Fruit fly (Drosophila melanogaster) whole organism, embryonic: ENCODE data around the gene CG33932.

Experiments
- B-H1 ChIP-seq: fragments of 200-800 bp; sonication (Bioruptor generic); IDR thresholded peaks from 3 replicates; pipeline ENCODE4 v1.3.6; 2022; ENCODE audit warnings: missing biosample characterization, missing genetic modification characterization
- BtbVII ChIP-seq: fragments of 200-800 bp; sonication (Bioruptor generic); optimal IDR thresholded peaks from 3 replicates; lab custom pipeline; 2017; ENCODE audit warnings: missing biosample characterization, mild to moderate bottlenecking, missing genetic modification characterization
- CG10654 ChIP-seq: fragments of 200-800 bp; sonication (Bioruptor generic); optimal IDR thresholded peaks from 2 replicates; lab custom pipeline; 2016; ENCODE audit warnings: missing biosample characterization, missing genetic modification characterization
- CG11456 ChIP-seq: fragments of 200-800 bp; sonication (Bioruptor generic); IDR thresholded peaks from 3 replicates; pipeline ENCODE4 v1.3.6; 2022; ENCODE audit warnings: missing biosample characterization, missing genetic modification characterization
- CG13123 ChIP-seq: fragments of 200-800 bp; sonication (Bioruptor generic); optimal IDR thresholded peaks from 2 replicates; lab custom pipeline; 2016; ENCODE audit warnings: missing biosample characterization, missing genetic modification characterization
- CG14050 ChIP-seq: fragments of 200-800 bp; sonication (Bioruptor generic); IDR thresholded peaks from 3 replicates; pipeline ENCODE4 v1.3.6; 2022; ENCODE audit warnings: missing biosample characterization, missing genetic modification characterization
- CG17328 ChIP-seq: fragments of 200-800 bp; sonication (Bioruptor generic); IDR thresholded peaks from 2 replicates; pipeline ENCODE4 v1.3.6; 2022; ENCODE audit warnings: missing biosample characterization, missing genetic modification characterization
- CG17385 ChIP-seq: fragments of 200-800 bp; sonication (Bioruptor generic); optimal IDR thresholded peaks from 3 replicates; lab custom pipeline; 2018; ENCODE audit warnings: missing biosample characterization, mild to moderate bottlenecking, missing genetic modification characterization
- CG17568 ChIP-seq: fragments of 200-800 bp; sonication (Bioruptor generic); optimal IDR thresholded peaks from 2 replicates; lab custom pipeline; 2018; ENCODE audit warnings: missing biosample characterization, mild to moderate bottlenecking, missing genetic modification characterization, moderate library complexity
- CG2129 ChIP-seq: fragments of 200-800 bp; sonication (Bioruptor generic); IDR thresholded peaks from 2 replicates; pipeline ENCODE4 v1.3.6; 2022; ENCODE audit warnings: missing biosample characterization, missing genetic modification characterization; ENCODE audit not compliant: partially characterized antibody
- CG31441 ChIP-seq: fragments of 200-800 bp; sonication (Bioruptor generic); IDR thresholded peaks from 2 replicates; pipeline ENCODE4 v1.3.6; 2022; ENCODE audit warnings: missing biosample characterization, missing genetic modification characterization
- CG34422 ChIP-seq: fragments of 200-800 bp; sonication (Bioruptor generic); IDR thresholded peaks from 3 replicates; pipeline ENCODE4 v1.3.6; 2022; ENCODE audit warnings: missing biosample characterization, missing genetic modification characterization
- CG4360 ChIP-seq: fragments of 200-800 bp; sonication (Bioruptor generic); IDR thresholded peaks from 2 replicates; pipeline ENCODE4 v1.3.6; 2022; ENCODE audit warnings: missing biosample characterization, missing genetic modification characterization
- CG4617 ChIP-seq: fragments of 200-800 bp; sonication (Bioruptor generic); optimal IDR thresholded peaks from 3 replicates; lab custom pipeline; 2016; ENCODE audit warnings: missing biosample characterization, missing genetic modification characterization, borderline replicate concordance
- CG7372 ChIP-seq: fragments of 200-800 bp; sonication (Bioruptor generic); IDR thresholded peaks from 2 replicates; pipeline ENCODE4 v1.3.6; 2022; ENCODE audit warnings: missing biosample characterization, missing genetic modification characterization
- CG7556 ChIP-seq: fragments of 200-800 bp; sonication (Bioruptor generic); optimal IDR thresholded peaks from 2 replicates; lab custom pipeline; 2017; ENCODE audit warnings: missing biosample characterization, mild to moderate bottlenecking, missing genetic modification characterization
- CG9437 ChIP-seq: fragments of 200-800 bp; sonication (Bioruptor generic); optimal IDR thresholded peaks from 2 replicates; lab custom pipeline; 2018; ENCODE audit warnings: missing biosample characterization, mild to moderate bottlenecking, missing genetic modification characterization
- Dfd ChIP-seq, 2 experiments: fragments of >200 bp; optimal IDR thresholded peaks; 2 replicates each; lab custom pipeline; 2017; ENCODE audit warnings: missing biosample characterization in 2 of 2, missing genetic modification characterization in 2 of 2
- E2f1 ChIP-seq: fragments of 200-800 bp; sonication (Bioruptor generic); IDR thresholded peaks from 2 replicates; pipeline ENCODE4 v1.3.6; 2022; ENCODE audit warnings: missing biosample characterization, missing genetic modification characterization
- H2.0 ChIP-seq: fragments of 200-800 bp; sonication (Bioruptor generic); IDR thresholded peaks from 2 replicates; pipeline ENCODE4 v1.3.6; 2022; ENCODE audit warnings: missing biosample characterization, missing genetic modification characterization
- Mes4 ChIP-seq: fragments of 200-800 bp; sonication (Bioruptor generic); optimal IDR thresholded peaks from 2 replicates; lab custom pipeline; 2016; ENCODE audit warnings: missing biosample characterization, missing genetic modification characterization
- NFAT ChIP-seq: fragments of 200-800 bp; sonication (Bioruptor generic); IDR thresholded peaks from 2 replicates; pipeline ENCODE4 v1.3.6; 2022; ENCODE audit warnings: missing biosample characterization, missing genetic modification characterization
- Nf-YB ChIP-seq: fragments of 200-800 bp; sonication (Bioruptor generic); optimal IDR thresholded peaks from 3 replicates; lab custom pipeline; 2019; ENCODE audit warnings: missing biosample characterization, mild to moderate bottlenecking, missing genetic modification characterization, moderate library complexity
- Oli ChIP-seq: fragments of 200-800 bp; sonication (Bioruptor generic); optimal IDR thresholded peaks from 2 replicates; lab custom pipeline; 2018; ENCODE audit warnings: missing biosample characterization, mild to moderate bottlenecking, missing genetic modification characterization, moderate library complexity
- Ptx1 ChIP-seq: fragments of 200-800 bp; sonication (Bioruptor generic); IDR thresholded peaks from 2 replicates; pipeline ENCODE4 v1.3.6; 2022; ENCODE audit warnings: missing biosample characterization, missing genetic modification characterization
- Rx ChIP-seq: fragments of 200-800 bp; sonication (Bioruptor generic); IDR thresholded peaks from 2 replicates; pipeline ENCODE4 v1.3.6; 2022; ENCODE audit warnings: missing biosample characterization, missing genetic modification characterization
- Six4 ChIP-seq: fragments of 200-800 bp; sonication (Bioruptor generic); optimal IDR thresholded peaks from 2 replicates; lab custom pipeline; 2016; ENCODE audit warnings: missing biosample characterization, missing genetic modification characterization
- Sry-δ ChIP-seq: fragments of 200-800 bp; sonication (Bioruptor generic); optimal IDR thresholded peaks from 2 replicates; lab custom pipeline; 2016; ENCODE audit warnings: missing biosample characterization, missing genetic modification characterization
- Usf ChIP-seq: fragments of 200-800 bp; sonication (Bioruptor generic); optimal IDR thresholded peaks from 2 replicates; lab custom pipeline; 2017; ENCODE audit warnings: missing genotype, missing biosample characterization, missing genetic modification characterization
- ap ChIP-seq: fragments of 200-800 bp; sonication (Bioruptor generic); IDR thresholded peaks from 2 replicates; pipeline ENCODE4 v1.3.6; 2022; ENCODE audit warnings: missing biosample characterization, missing genetic modification characterization
- ara ChIP-seq: fragments of 200-800 bp; sonication (Bioruptor generic); IDR thresholded peaks from 2 replicates; pipeline ENCODE4 v1.3.6; 2022; ENCODE audit warnings: missing biosample characterization, missing genetic modification characterization
- cad ChIP-seq: fragments of >200 bp; optimal IDR thresholded peaks from 2 replicates; lab custom pipeline; 2017; ENCODE audit warnings: missing biosample characterization, missing genetic modification characterization
- chn ChIP-seq: fragments of 200-800 bp; sonication (Bioruptor generic); optimal IDR thresholded peaks from 2 replicates; lab custom pipeline; 2016; ENCODE audit warnings: missing biosample characterization, missing genetic modification characterization
- disco-r ChIP-seq: fragments of 200-800 bp; sonication (Bioruptor generic); optimal IDR thresholded peaks from 2 replicates; lab custom pipeline; 2016; ENCODE audit warnings: missing biosample characterization, missing genetic modification characterization
- dysf ChIP-seq: fragments of 200-800 bp; sonication (Bioruptor generic); IDR thresholded peaks from 3 replicates; pipeline ENCODE4 v1.3.6; 2022; ENCODE audit warnings: missing biosample characterization, missing genetic modification characterization
- gcm2 ChIP-seq: fragments of 200-800 bp; sonication (Bioruptor generic); optimal IDR thresholded peaks from 2 replicates; lab custom pipeline; 2016; ENCODE audit warnings: missing biosample characterization, missing genetic modification characterization
- gt ChIP-seq: fragments of 200-800 bp; sonication (Bioruptor generic); IDR thresholded peaks from 2 replicates; pipeline ENCODE4 v1.3.6; 2022; ENCODE audit warnings: missing biosample characterization, missing genetic modification characterization
- ham ChIP-seq: fragments of 200-800 bp; sonication (Bioruptor generic); IDR thresholded peaks from 2 replicates; pipeline ENCODE4 v1.3.6; 2022; ENCODE audit warnings: missing biosample characterization, missing genetic modification characterization
- her ChIP-seq: fragments of 200-800 bp; sonication (Bioruptor generic); optimal IDR thresholded peaks from 2 replicates; lab custom pipeline; 2016; ENCODE audit warnings: missing biosample characterization, missing genetic modification characterization
- insv ChIP-seq, 2 experiments: fragments of 200-800 bp; sonication (Bioruptor generic); optimal IDR thresholded peaks; 3 replicates each; lab custom pipeline; 2016 to 2018; ENCODE audit warnings: missing biosample characterization in 2 of 2, missing genetic modification characterization in 2 of 2
- ken ChIP-seq: fragments of 200-800 bp; sonication (Bioruptor generic); IDR thresholded peaks from 3 replicates; pipeline ENCODE4 v1.3.6; 2022; ENCODE audit warnings: missing biosample characterization, missing genetic modification characterization
- lmd ChIP-seq: fragments of 200-800 bp; sonication (Bioruptor generic); IDR thresholded peaks from 2 replicates; pipeline ENCODE4 v1.3.6; 2022; ENCODE audit warnings: missing biosample characterization, missing genetic modification characterization
- luna ChIP-seq: fragments of 200-800 bp; sonication (Bioruptor generic); optimal IDR thresholded peaks from 2 replicates; lab custom pipeline; 2016; ENCODE audit warnings: missing biosample characterization, missing genetic modification characterization
- nerfin-2 ChIP-seq: fragments of 200-800 bp; sonication (Bioruptor generic); IDR thresholded peaks from 2 replicates; pipeline ENCODE4 v1.3.6; 2022; ENCODE audit warnings: missing biosample characterization, missing genetic modification characterization; ENCODE audit not compliant: partially characterized antibody
- pzg ChIP-seq: fragments of 200-800 bp; sonication (Bioruptor generic); optimal IDR thresholded peaks from 3 replicates; lab custom pipeline; 2018; ENCODE audit warnings: missing biosample characterization, mild to moderate bottlenecking, missing genetic modification characterization, moderate library complexity
- scrt ChIP-seq: fragments of 200-800 bp; sonication (Bioruptor generic); optimal IDR thresholded peaks from 2 replicates; lab custom pipeline; 2018; ENCODE audit warnings: missing biosample characterization, mild to moderate bottlenecking, missing genetic modification characterization, moderate library complexity
- slbo ChIP-seq: fragments of 200-800 bp; sonication (Bioruptor generic); IDR thresholded peaks from 2 replicates; pipeline ENCODE4 v1.3.6; 2022; ENCODE audit warnings: missing biosample characterization, missing genetic modification characterization
- trem ChIP-seq: fragments of 200-800 bp; optimal IDR thresholded peaks from 3 replicates; lab custom pipeline; 2019; ENCODE audit warnings: missing biosample characterization, mild to moderate bottlenecking, missing genetic modification characterization, moderate library complexity
- usp ChIP-seq: fragments of >200 bp; optimal IDR thresholded peaks from 2 replicates; lab custom pipeline; 2017; ENCODE audit warnings: missing biosample characterization, missing genetic modification characterization
- wek ChIP-seq: fragments of 200-800 bp; sonication (Bioruptor generic); optimal IDR thresholded peaks from 3 replicates; lab custom pipeline; 2018; ENCODE audit warnings: missing biosample characterization, mild to moderate bottlenecking, missing genetic modification characterization, moderate library complexity
- z ChIP-seq: fragments of 200-800 bp; sonication (Bioruptor generic); IDR thresholded peaks from 3 replicates; pipeline ENCODE4 v1.3.6; 2022; ENCODE audit warnings: missing biosample characterization, missing genetic modification characterization
- zen ChIP-seq: fragments of 200-800 bp; sonication (Bioruptor generic); optimal IDR thresholded peaks from 3 replicates; lab custom pipeline; 2018; ENCODE audit warnings: missing biosample characterization, mild to moderate bottlenecking, missing genetic modification characterization, moderate library complexity

The CG33932 gene

DNA sequence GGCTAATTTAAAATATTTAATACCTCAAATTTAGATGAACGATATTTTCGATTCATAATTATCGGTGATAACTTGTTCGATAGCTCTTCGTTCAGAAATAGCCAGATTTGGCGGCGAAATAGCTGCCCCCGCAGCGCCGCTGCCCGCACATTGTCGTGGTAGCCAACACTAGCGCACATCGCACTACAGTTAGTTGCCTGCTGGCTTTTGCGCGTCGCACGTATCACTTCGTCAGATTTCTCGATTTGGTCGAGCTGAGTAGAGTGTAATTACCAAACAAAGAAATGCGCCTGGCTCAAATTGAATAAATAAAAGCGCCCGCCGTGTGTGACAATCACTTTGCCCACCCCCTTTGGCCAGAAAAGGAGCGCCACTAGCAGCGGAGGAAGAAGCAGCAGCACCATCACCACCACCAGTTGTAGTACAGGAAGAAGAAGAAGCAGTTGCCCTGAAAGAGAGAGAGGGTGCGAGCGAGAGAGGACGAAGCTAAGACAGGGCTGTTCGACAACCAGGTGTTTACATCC is 6.5 kb downstream of the CG33932 start, which contains the start of gene Abcd3 (continued):
- no peak for TF ChIP-seq CG7556
- no peak for TF ChIP-seq gt (GFP tag; lab: Robert Waterston, UW)
- TF ChIP-seq nerfin-2 (GFP tag; lab: Robert Waterston, UW) = peak; percentile 71
- TF ChIP-seq B-H1 (GFP tag; lab: Robert Waterston, UW) = no peak
- TF ChIP-seq CG4360 (GFP tag; lab: Robert Waterston, UW) = no peak
- TF ChIP-seq trem (tag; lab: Kevin White, UChicago) = peak; percentile 46
- peak; percentile 13 for TF ChIP-seq Nf-YB (GFP tag; lab: Kevin White, UChicago)
- no peak for TF ChIP-seq Rx (GFP tag; lab: Robert Waterston, UW)
- peak; percentile 70 for TF ChIP-seq Sry-δ (GFP tag; lab: Kevin White, UChicago)
- TF ChIP-seq z (GFP tag; lab: Robert Waterston, UW) = 0 out of 3 replicates have a peak, but pooled peaks have one; percentile 40
- no peak for TF ChIP-seq usp (GFP tag; lab: Kevin White, UChicago)
- TF ChIP-seq CG17328 (GFP tag; lab: Robert Waterston, UW) = no peak
- no peak for TF ChIP-seq CG14050
- TF ChIP-seq gcm2 (GFP tag; lab: Kevin White, UChicago) = no peak
- peak; percentile 6 for TF ChIP-seq wek (GFP tag; lab: Kevin White, UChicago)
- no peak for TF ChIP-seq CG13123
- TF ChIP-seq ken (GFP tag; lab: Robert Waterston, UW) = peak; percentile 56; the same call in 1 of the 3 replicates
- TF ChIP-seq zen (tag; lab: Kevin White, UChicago) = peak; percentile 34
- no peak for TF ChIP-seq ham (GFP tag; lab: Robert Waterston, UW)
- no peak for TF ChIP-seq Ptx1 (GFP tag; lab: Robert Waterston, UW)
- TF ChIP-seq Dfd (GFP tag; optimal IDR thresholded peaks at IDR 0.05; lab: Kevin White, UChicago) = no peak
- TF ChIP-seq CG7372 (GFP tag; lab: Robert Waterston, UW) = no peak
- TF ChIP-seq CG17568 = no peak
- TF ChIP-seq chn (GFP tag; lab: Kevin White, UChicago) = peak; percentile 57
- TF ChIP-seq dysf = no peak
- TF ChIP-seq BtbVII (GFP tag; lab: Kevin White, UChicago) = peak; percentile 60
- TF ChIP-seq slbo (GFP tag; lab: Robert Waterston, UW) = peak; percentile 27; the same call in 1 of the 2 replicates
- peak; percentile 36 for TF ChIP-seq CG4617 (GFP tag; lab: Kevin White, UChicago)
- peak; percentile 100 for TF ChIP-seq CG17385 (GFP tag; lab: Kevin White, UChicago)
- no peak for TF ChIP-seq CG2129 (GFP tag; lab: Robert Waterston, UW)
- no peak for TF ChIP-seq cad (GFP tag; lab: Kevin White, UChicago)
- no peak for TF ChIP-seq Six4 (GFP tag; lab: Kevin White, UChicago)
- no peak for TF ChIP-seq E2f1
- no peak for TF ChIP-seq lmd (GFP tag; lab: Robert Waterston, UW)
- no peak; the same call in 1 of the 2 replicates for TF ChIP-seq NFAT (GFP tag; lab: Robert Waterston, UW)
- peak; percentile 17 for TF ChIP-seq disco-r
- TF ChIP-seq luna = no peak
- TF ChIP-seq her (GFP tag; lab: Kevin White, UChicago) = peak; percentile 55
- TF ChIP-seq ara (GFP tag; lab: Robert Waterston, UW) = peak; percentile 36; the same call in 1 of the 2 replicates
- TF ChIP-seq CG11456 (GFP tag; lab: Robert Waterston, UW) = 0 out of 3 replicates have a peak, but pooled peaks have one; percentile 49
- TF ChIP-seq H2.0 (GFP tag; lab: Robert Waterston, UW) = no peak
- TF ChIP-seq Usf (GFP tag; lab: Kevin White, UChicago) = no peak
- peak; percentile 66 for TF ChIP-seq scrt (GFP tag; lab: Kevin White, UChicago)
- TF ChIP-seq CG31441 (GFP tag; lab: Robert Waterston, UW) = 0 out of 2 replicates have a peak, but pooled peaks have one; percentile 24
- no peak for TF ChIP-seq ap
- peak; percentile 70 for TF ChIP-seq CG34422
- no peak for TF ChIP-seq Mes4
- no peak for TF ChIP-seq Oli (tag; lab: Kevin White, UChicago)
- peak; percentile 9 for TF ChIP-seq CG10654 (GFP tag; lab: Kevin White, UChicago)
- TF ChIP-seq CG9437 (GFP tag; lab: Kevin White, UChicago) = no peak
- peak in 1 of 2 experiments; percentile 52 for TF ChIP-seq insv (GFP tag; optimal IDR thresholded peaks at IDR 0.05; lab: Kevin White, UChicago)
- peak; percentile 76 for TF ChIP-seq pzg (GFP tag; lab: Kevin White, UChicago)
